Fruit fly (Drosophila melanogaster): ENCODE data around the gene rsh.
A peak's percentile ranks its signal among the peaks of the same experiment; 100 is the strongest.

The rsh gene

DNA sequence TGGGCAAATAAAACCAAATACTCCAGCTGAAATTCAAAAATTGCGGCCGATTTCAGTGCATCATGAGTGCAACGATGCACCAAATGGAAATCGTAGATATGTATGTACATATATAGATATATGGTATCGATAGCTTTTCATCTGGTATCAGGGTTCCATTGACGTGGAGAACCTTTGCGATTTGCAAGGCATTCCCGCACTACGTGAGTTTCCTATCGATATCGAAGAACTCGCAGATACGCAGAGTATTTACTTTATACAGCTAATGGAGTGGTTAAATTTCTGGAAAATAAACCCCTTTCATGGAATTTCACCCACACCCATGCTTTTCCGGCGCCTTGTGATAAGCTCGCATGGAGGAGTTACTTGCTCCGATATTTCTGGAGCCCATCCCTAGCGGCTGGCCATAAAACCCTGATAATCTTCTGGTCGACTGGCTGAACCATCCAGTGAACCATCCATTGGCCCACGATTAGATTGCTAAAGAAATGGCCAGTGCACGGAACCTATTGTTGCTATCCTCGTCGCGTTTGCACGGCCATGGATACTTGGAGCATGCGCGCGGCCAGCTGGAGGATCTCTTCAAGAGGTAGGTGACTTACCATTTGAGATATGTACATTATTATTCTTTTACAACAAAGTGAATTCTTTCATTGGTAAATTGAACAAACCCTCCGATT is 105.8 kb downstream of the rsh start, which contains the start of gene CG2200 (continued):
- peak; percentile 62 for TF ChIP-seq CG2129 (GFP tag; IDR thresholded peaks at IDR 0.05; ENCODE audit: partially characterized antibody)
- TF ChIP-seq inv (GFP tag; IDR thresholded peaks at IDR 0.05; ENCODE audit: partially characterized antibody) = peak; percentile 75
- TF ChIP-seq luna (GFP tag; optimal IDR thresholded peaks at IDR 0.05) = no peak
- TF ChIP-seq CG4404 (GFP tag; IDR thresholded peaks at IDR 0.05) = no peak
- no peak for TF ChIP-seq seq (GFP tag; IDR thresholded peaks at IDR 0.05)
- TF ChIP-seq Drgx (GFP tag; IDR thresholded peaks at IDR 0.05) = peak; percentile 66
- peak; percentile 24 for TF ChIP-seq Sin3A (optimal IDR thresholded peaks at IDR 0.05)
- TF ChIP-seq odd (GFP tag; optimal IDR thresholded peaks at IDR 0.05) = no peak
- no peak for TF ChIP-seq CG8359 (GFP tag; optimal IDR thresholded peaks at IDR 0.05; ENCODE audit: borderline replicate concordance)
- TF ChIP-seq bowl (GFP tag; IDR thresholded peaks at IDR 0.05) = no peak
- TF ChIP-seq jing (GFP tag; optimal IDR thresholded peaks at IDR 0.05) = no peak
- no peak for TF ChIP-seq Doc2 (GFP tag; IDR thresholded peaks at IDR 0.05)
- peak; percentile 46 for TF ChIP-seq CG3281 (GFP tag; optimal IDR thresholded peaks at IDR 0.05)
- TF ChIP-seq oc (tag; optimal IDR thresholded peaks at IDR 0.05) = no peak
- TF ChIP-seq Dref (GFP tag; IDR thresholded peaks at IDR 0.05) = peak; percentile 68
- peak; percentile 86 for TF ChIP-seq CG6791 (GFP tag; IDR thresholded peaks at IDR 0.05; ENCODE audit: partially characterized antibody)
- peak; percentile 37 for TF ChIP-seq CG13424 (tag; optimal IDR thresholded peaks at IDR 0.05)
- TF ChIP-seq corto (GFP tag; optimal IDR thresholded peaks at IDR 0.05) = no peak
- no peak for TF ChIP-seq cato (GFP tag; optimal IDR thresholded peaks at IDR 0.05; ENCODE audit: borderline replicate concordance)
- TF ChIP-seq CG6654 (GFP tag; optimal IDR thresholded peaks at IDR 0.05) = no peak
- peak; percentile 59 for TF ChIP-seq CG3995 (GFP tag; optimal IDR thresholded peaks at IDR 0.05)
- no peak for TF ChIP-seq CG12744 (GFP tag; optimal IDR thresholded peaks at IDR 0.05)
- TF ChIP-seq NfI (GFP tag; optimal IDR thresholded peaks at IDR 0.05) = peak; percentile 12
- TF ChIP-seq Lim3 (GFP tag; IDR thresholded peaks at IDR 0.05) = no peak
- TF ChIP-seq exex (tag; optimal IDR thresholded peaks at IDR 0.05) = peak; percentile 42
- no peak for TF ChIP-seq NC2α (GFP tag; optimal IDR thresholded peaks at IDR 0.05)
- no peak for TF ChIP-seq CG7372 (GFP tag; IDR thresholded peaks at IDR 0.05)
- TF ChIP-seq Lpt (GFP tag; optimal IDR thresholded peaks at IDR 0.05) = no peak
- TF ChIP-seq CG32767 (GFP tag; IDR thresholded peaks at IDR 0.05) = no peak
- TF ChIP-seq sqz (GFP tag; optimal IDR thresholded peaks at IDR 0.05) = no peak
- TF ChIP-seq CG7357 (GFP tag; IDR thresholded peaks at IDR 0.05) = no peak
- TF ChIP-seq CG9437 (GFP tag; optimal IDR thresholded peaks at IDR 0.05) = peak; percentile 50
- no peak for TF ChIP-seq CG4730 (GFP tag; IDR thresholded peaks at IDR 0.05)
- no peak for TF ChIP-seq CG6683 (GFP tag; optimal IDR thresholded peaks at IDR 0.05)
- peak; percentile 9 for TF ChIP-seq CG9727 (GFP tag; optimal IDR thresholded peaks at IDR 0.05)
- TF ChIP-seq chif (GFP tag; optimal IDR thresholded peaks at IDR 0.05) = no peak
- peak; percentile 65 for TF ChIP-seq CG2120 (GFP tag; optimal IDR thresholded peaks at IDR 0.05)

DNA sequence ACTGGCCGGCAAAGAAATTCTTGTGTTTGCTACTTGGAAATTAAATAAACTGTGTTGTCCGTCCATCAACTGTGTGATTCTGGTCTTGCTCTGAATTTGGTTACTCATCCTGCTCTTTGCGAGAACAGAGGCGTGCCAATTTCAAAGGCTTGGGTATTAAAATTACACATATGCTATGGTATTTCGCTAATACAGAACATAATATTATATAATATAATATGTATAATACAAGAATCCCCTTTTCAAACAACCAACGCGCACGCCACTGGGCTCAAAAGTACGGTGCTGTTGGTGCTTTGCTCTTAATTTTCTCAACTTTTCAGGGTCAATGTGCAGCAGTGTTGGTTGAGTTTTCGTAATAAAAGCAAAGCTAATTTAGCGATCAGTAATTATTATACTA is 111.5 kb downstream of the rsh start:
- TF ChIP-seq Hr51 (GFP tag; optimal IDR thresholded peaks at IDR 0.05) (peak in 1 of 2 experiments; percentile 85), zen (tag; optimal IDR thresholded peaks at IDR 0.05) (peak; percentile 37), sug (tag; optimal IDR thresholded peaks at IDR 0.05) (peak; percentile 77), CG6854 (GFP tag; optimal IDR thresholded peaks at IDR 0.05) (peak; percentile 63), crc (GFP tag; optimal IDR thresholded peaks at IDR 0.05) (no peak), NfI (GFP tag; optimal IDR thresholded peaks at IDR 0.05) (peak; percentile 86), CG15479 (GFP tag; optimal IDR thresholded peaks at IDR 0.05) (no peak), ci (GFP tag; IDR thresholded peaks at IDR 0.05) (peak; percentile 88), Oli (tag; optimal IDR thresholded peaks at IDR 0.05) (peak; percentile 88), MTF-1 (GFP tag; optimal IDR thresholded peaks at IDR 0.05; ENCODE audit: borderline replicate concordance) (peak; percentile 57), CG2120 (GFP tag; optimal IDR thresholded peaks at IDR 0.05) (peak; percentile 75), CG8281 (tag; optimal IDR thresholded peaks at IDR 0.05) (peak; percentile 59), wek (GFP tag; optimal IDR thresholded peaks at IDR 0.05) (no peak), CG4617 (GFP tag; optimal IDR thresholded peaks at IDR 0.05; ENCODE audit: borderline replicate concordance) (peak; percentile 15), Dp (GFP tag; optimal IDR thresholded peaks at IDR 0.05) (no peak), CG15696 (tag; optimal IDR thresholded peaks at IDR 0.05) (peak; percentile 30)
